Fruit fly (Drosophila melanogaster) whole organism, embryonic: ENCODE results near the gene lawc.

Source experiments
- ATbp ChIP-seq: fragments of 200-800 bp; sonication (Bioruptor generic); optimal IDR thresholded peaks from 2 replicates; lab custom pipeline; 2017; ENCODE audit warnings: missing biosample characterization, mild to moderate bottlenecking, missing genetic modification characterization, missing genetic modification reagents
- Atf-2 ChIP-seq: fragments of 200-800 bp; sonication (Bioruptor generic); optimal IDR thresholded peaks from 2 replicates; lab custom pipeline; 2016; ENCODE audit warnings: missing biosample characterization, missing genetic modification characterization
- Bteb2 ChIP-seq: fragments of 200-800 bp; sonication (Bioruptor generic); optimal IDR thresholded peaks from 2 replicates; lab custom pipeline; 2016; ENCODE audit warnings: missing biosample characterization, missing genetic modification characterization
- CG10274 ChIP-seq: fragments of 200-800 bp; sonication (Bioruptor generic); optimal IDR thresholded peaks from 3 replicates; lab custom pipeline; 2017; ENCODE audit warnings: missing biosample characterization, mild to moderate bottlenecking, missing genetic modification characterization
- CG10979 ChIP-seq: fragments of 200-800 bp; sonication (Bioruptor generic); optimal IDR thresholded peaks from 2 replicates; lab custom pipeline; 2018; ENCODE audit warnings: missing biosample characterization, mild to moderate bottlenecking, missing genetic modification characterization, moderate library complexity
- CG12104 ChIP-seq: fragments of 200-800 bp; sonication (Bioruptor generic); optimal IDR thresholded peaks from 3 replicates; lab custom pipeline; 2016; ENCODE audit warnings: missing biosample characterization, missing genetic modification characterization
- CG13775 ChIP-seq: fragments of 200-800 bp; sonication (Bioruptor generic); optimal IDR thresholded peaks from 3 replicates; lab custom pipeline; 2017; ENCODE audit warnings: missing biosample characterization, mild to moderate bottlenecking, missing genetic modification characterization
- CG14667 ChIP-seq: fragments of 200-800 bp; sonication (Bioruptor generic); IDR thresholded peaks from 2 replicates; pipeline ENCODE4 v1.3.6; 2022; ENCODE audit warnings: missing biosample characterization, missing genetic modification characterization
- CG1529 ChIP-seq: fragments of 200-800 bp; sonication (Bioruptor generic); optimal IDR thresholded peaks from 3 replicates; lab custom pipeline; 2018; ENCODE audit warnings: missing biosample characterization, missing genetic modification characterization
- CG15514 ChIP-seq: fragments of 200-800 bp; sonication (Bioruptor generic); optimal IDR thresholded peaks from 3 replicates; lab custom pipeline; 2017; ENCODE audit warnings: missing biosample characterization, missing genetic modification characterization, mild to moderate bottlenecking, moderate library complexity, missing genetic modification reagents
- CG1647 ChIP-seq: fragments of 200-800 bp; sonication (Bioruptor generic); optimal IDR thresholded peaks from 3 replicates; lab custom pipeline; 2016; ENCODE audit warnings: missing biosample characterization, missing genetic modification characterization
- CG16813 ChIP-seq: fragments of 200-800 bp; sonication (Bioruptor generic); IDR thresholded peaks from 3 replicates; pipeline ENCODE4 v1.3.6; 2022; ENCODE audit warnings: missing biosample characterization, missing genetic modification characterization; ENCODE audit not compliant: partially characterized antibody
- CG17829 ChIP-seq: fragments of 200-800 bp; optimal IDR thresholded peaks from 2 replicates; lab custom pipeline; 2019; ENCODE audit warnings: missing biosample characterization, mild to moderate bottlenecking, missing genetic modification characterization, moderate library complexity
- CG31224 ChIP-seq: fragments of 200-800 bp; sonication (Bioruptor generic); IDR thresholded peaks from 2 replicates; pipeline ENCODE4 v1.3.6; 2022; ENCODE audit warnings: missing biosample characterization, missing genetic modification characterization
- CG31388 ChIP-seq: fragments of 200-800 bp; sonication (Bioruptor generic); optimal IDR thresholded peaks from 2 replicates; lab custom pipeline; 2016; ENCODE audit warnings: missing biosample characterization, missing genetic modification characterization
- CG32532 ChIP-seq: fragments of 200-800 bp; sonication (Bioruptor generic); IDR thresholded peaks from 2 replicates; pipeline ENCODE4 v1.3.6; 2022; ENCODE audit warnings: missing biosample characterization, missing genetic modification characterization
- CG3281 ChIP-seq: fragments of 200-800 bp; sonication (Bioruptor generic); optimal IDR thresholded peaks from 3 replicates; lab custom pipeline; 2017; ENCODE audit warnings: missing biosample characterization, mild to moderate bottlenecking, missing genetic modification characterization
- CG4404 ChIP-seq: fragments of 200-800 bp; sonication (Bioruptor generic); IDR thresholded peaks from 2 replicates; pipeline ENCODE4 v1.3.6; 2022; ENCODE audit warnings: missing biosample characterization, missing genetic modification characterization
- CG4730 ChIP-seq: fragments of 200-800 bp; sonication (Bioruptor generic); IDR thresholded peaks from 2 replicates; pipeline ENCODE4 v1.3.6; 2022; ENCODE audit warnings: missing biosample characterization, missing genetic modification characterization
- CG6272 ChIP-seq: fragments of 200-800 bp; sonication (Bioruptor generic); IDR thresholded peaks from 2 replicates; pipeline ENCODE4 v1.3.6; 2022; ENCODE audit warnings: missing biosample characterization, missing genetic modification characterization
- CG6689 ChIP-seq: fragments of 200-800 bp; sonication (Bioruptor generic); IDR thresholded peaks from 2 replicates; pipeline ENCODE4 v1.3.6; 2022; ENCODE audit warnings: missing biosample characterization, missing genetic modification characterization
- CG6813 ChIP-seq: fragments of 200-800 bp; sonication (Bioruptor generic); optimal IDR thresholded peaks from 2 replicates; lab custom pipeline; 2017; ENCODE audit warnings: missing biosample characterization, missing genetic modification characterization, mild to moderate bottlenecking, moderate library complexity, missing genetic modification reagents
- CG7928 ChIP-seq: fragments of 200-800 bp; sonication (Bioruptor generic); optimal IDR thresholded peaks from 2 replicates; lab custom pipeline; 2017; ENCODE audit warnings: missing biosample characterization, mild to moderate bottlenecking, missing genetic modification characterization
- Dfd ChIP-seq, 2 experiments: fragments of >200 bp; optimal IDR thresholded peaks; 2 replicates each; lab custom pipeline; 2017; ENCODE audit warnings: missing biosample characterization in 2 of 2, missing genetic modification characterization in 2 of 2
- Elba2 ChIP-seq: fragments of 200-800 bp; sonication (Bioruptor generic); optimal IDR thresholded peaks from 3 replicates; lab custom pipeline; 2016; ENCODE audit warnings: missing biosample characterization, missing genetic modification characterization
- Ets97D ChIP-seq: fragments of 200-800 bp; sonication (Bioruptor generic); optimal IDR thresholded peaks from 3 replicates; lab custom pipeline; 2016; ENCODE audit warnings: missing biosample characterization, missing genetic modification characterization
- Fer1 ChIP-seq: fragments of 200-800 bp; sonication (Bioruptor generic); optimal IDR thresholded peaks from 2 replicates; lab custom pipeline; 2017; ENCODE audit warnings: missing biosample characterization, mild to moderate bottlenecking, missing genetic modification characterization
- HLH3B ChIP-seq: fragments of 200-800 bp; sonication (Bioruptor generic); IDR thresholded peaks from 2 replicates; pipeline ENCODE4 v1.3.6; 2022; ENCODE audit warnings: missing biosample characterization, missing genetic modification characterization
- HmgD ChIP-seq: fragments of 200-800 bp; sonication (Bioruptor generic); optimal IDR thresholded peaks from 3 replicates; lab custom pipeline; 2016; ENCODE audit warnings: missing biosample characterization, missing genetic modification characterization
- HmgZ ChIP-seq: fragments of 200-800 bp; sonication (Bioruptor generic); optimal IDR thresholded peaks from 2 replicates; lab custom pipeline; 2018; ENCODE audit warnings: missing biosample characterization, mild to moderate bottlenecking, missing genetic modification characterization
- Lim3 ChIP-seq: fragments of 200-800 bp; sonication (Bioruptor generic); IDR thresholded peaks from 2 replicates; pipeline ENCODE4 v1.3.6; 2022; ENCODE audit warnings: missing biosample characterization, missing genetic modification characterization
- Nf-YB ChIP-seq: fragments of 200-800 bp; sonication (Bioruptor generic); optimal IDR thresholded peaks from 3 replicates; lab custom pipeline; 2019; ENCODE audit warnings: missing biosample characterization, mild to moderate bottlenecking, missing genetic modification characterization, moderate library complexity
- Optix ChIP-seq: fragments of 200-800 bp; sonication (Bioruptor generic); IDR thresholded peaks from 3 replicates; pipeline ENCODE4 v1.3.6; 2022; ENCODE audit warnings: missing biosample characterization, missing genetic modification characterization
- Xbp1 ChIP-seq: fragments of 200-800 bp; sonication (Bioruptor generic); optimal IDR thresholded peaks from 3 replicates; lab custom pipeline; 2016; ENCODE audit warnings: missing biosample characterization, mild to moderate bottlenecking, missing genetic modification characterization
- amos ChIP-seq: fragments of 200-800 bp; sonication (Bioruptor generic); IDR thresholded peaks from 2 replicates; pipeline ENCODE4 v1.3.6; 2022; ENCODE audit warnings: missing biosample characterization, missing genetic modification characterization; ENCODE audit not compliant: partially characterized antibody
- ara ChIP-seq: fragments of 200-800 bp; sonication (Bioruptor generic); IDR thresholded peaks from 2 replicates; pipeline ENCODE4 v1.3.6; 2022; ENCODE audit warnings: missing biosample characterization, missing genetic modification characterization
- fd3F ChIP-seq: fragments of 200-800 bp; sonication (Bioruptor generic); optimal IDR thresholded peaks from 2 replicates; lab custom pipeline; 2018; ENCODE audit warnings: missing biosample characterization, mild to moderate bottlenecking, missing genetic modification characterization, moderate library complexity
- fd96Cb ChIP-seq: fragments of 200-800 bp; sonication (Bioruptor generic); optimal IDR thresholded peaks from 2 replicates; lab custom pipeline; 2018; ENCODE audit warnings: missing biosample characterization, mild to moderate bottlenecking, missing genetic modification characterization, moderate library complexity
- ftz-f1 ChIP-seq: fragments of 200-800 bp; sonication (Bioruptor generic); optimal IDR thresholded peaks from 2 replicates; lab custom pipeline; 2016; ENCODE audit warnings: missing biosample characterization, missing genetic modification characterization
- gro ChIP-seq: fragments of 200-800 bp; sonication (Bioruptor generic); optimal IDR thresholded peaks from 2 replicates; lab custom pipeline; 2016; ENCODE audit warnings: missing biosample characterization, missing genetic modification characterization
- inv ChIP-seq: fragments of 200-800 bp; sonication (Bioruptor generic); IDR thresholded peaks from 2 replicates; pipeline ENCODE4 v1.3.6; 2022; ENCODE audit warnings: missing biosample characterization, missing genetic modification characterization; ENCODE audit not compliant: partially characterized antibody
- knrl ChIP-seq: fragments of 200-800 bp; sonication (Bioruptor generic); IDR thresholded peaks from 3 replicates; pipeline ENCODE4 v1.3.6; 2022; ENCODE audit warnings: missing biosample characterization, missing genetic modification characterization; ENCODE audit not compliant: partially characterized antibody
- mam ChIP-seq: fragments of 200-800 bp; sonication (Bioruptor generic); optimal IDR thresholded peaks from 3 replicates; lab custom pipeline; 2016; ENCODE audit warnings: missing biosample characterization, missing genetic modification characterization
- nau ChIP-seq: fragments of 200-800 bp; sonication (Bioruptor generic); optimal IDR thresholded peaks from 3 replicates; lab custom pipeline; 2017; ENCODE audit warnings: missing biosample characterization, mild to moderate bottlenecking, missing genetic modification characterization, missing genetic modification reagents
- peb ChIP-seq: fragments of 200-800 bp; sonication (Bioruptor generic); IDR thresholded peaks from 2 replicates; pipeline ENCODE4 v1.3.6; 2022; ENCODE audit warnings: missing biosample characterization, missing genetic modification characterization
- phol ChIP-seq: fragments of 200-800 bp; sonication (Bioruptor generic); optimal IDR thresholded peaks from 3 replicates; lab custom pipeline; 2018; ENCODE audit warnings: missing biosample characterization, mild to moderate bottlenecking, missing genetic modification characterization, moderate library complexity
- rib ChIP-seq: fragments of 200-800 bp; sonication (Bioruptor generic); IDR thresholded peaks from 2 replicates; pipeline ENCODE4 v1.3.6; 2022; ENCODE audit warnings: missing biosample characterization, missing genetic modification characterization
- scrt ChIP-seq: fragments of 200-800 bp; sonication (Bioruptor generic); optimal IDR thresholded peaks from 2 replicates; lab custom pipeline; 2018; ENCODE audit warnings: missing biosample characterization, mild to moderate bottlenecking, missing genetic modification characterization, moderate library complexity
- slou ChIP-seq: fragments of 200-800 bp; sonication (Bioruptor generic); optimal IDR thresholded peaks from 3 replicates; lab custom pipeline; 2016; ENCODE audit warnings: missing biosample characterization, missing genetic modification characterization
- tgo ChIP-seq: fragments of 200-800 bp; sonication (Bioruptor generic); IDR thresholded peaks from 3 replicates; pipeline ENCODE4 v1.3.6; 2022; ENCODE audit warnings: missing biosample characterization, missing genetic modification characterization
- tin ChIP-seq: fragments of 200-800 bp; sonication (Bioruptor generic); optimal IDR thresholded peaks from 3 replicates; lab custom pipeline; 2016; ENCODE audit warnings: missing biosample characterization, missing genetic modification characterization
- tll ChIP-seq, 2 experiments: fragments of 200-800 bp in 1 of 2; fragments of >200 bp in 1 of 2; sonication (Bioruptor generic) in 1 of 2; optimal IDR thresholded peaks; 2 replicates each; lab custom pipeline; 2017 to 2019; ENCODE audit warnings: missing biosample characterization in 2 of 2, missing genetic modification characterization in 2 of 2, mild to moderate bottlenecking in 1 of 2, moderate library complexity in 1 of 2

lawc gene

dm6 chrX:8452163-8452562 lies 40.7 kb upstream of the lawc start (continued):
- no peak for TF ChIP-seq Lim3 (GFP tag; lab: Robert Waterston, UW)
- peak; percentile 48; the same call in 2 of the 3 replicates for TF ChIP-seq knrl (GFP tag; lab: Robert Waterston, UW)
- TF ChIP-seq HmgD (GFP tag; lab: Kevin White, UChicago) = no peak
- TF ChIP-seq CG1529 = no peak
- no peak for TF ChIP-seq CG7928 (GFP tag; lab: Kevin White, UChicago)
- no peak for TF ChIP-seq CG31388 (GFP tag; lab: Kevin White, UChicago)
- no peak for TF ChIP-seq gro
- no peak for TF ChIP-seq ATbp
- TF ChIP-seq tin (GFP tag; lab: Kevin White, UChicago) = no peak
- TF ChIP-seq Xbp1 (GFP tag; lab: Kevin White, UChicago) = no peak
- no peak for TF ChIP-seq nau (GFP tag; lab: Kevin White, UChicago)
- TF ChIP-seq CG4404 = no peak
- no peak for TF ChIP-seq ara
- TF ChIP-seq CG15514 (GFP tag; lab: Kevin White, UChicago) = no peak
- no peak for TF ChIP-seq mam (GFP tag; lab: Kevin White, UChicago)
- peak; percentile 99 for TF ChIP-seq CG16813 (GFP tag; lab: Robert Waterston, UW)
- TF ChIP-seq peb = no peak
- TF ChIP-seq CG10979 (tag; lab: Kevin White, UChicago) = no peak
- TF ChIP-seq inv = peak; percentile 82; the same call in 1 of the 2 replicates
- TF ChIP-seq Dfd (GFP tag; optimal IDR thresholded peaks at IDR 0.05; lab: Kevin White, UChicago) = no peak
- TF ChIP-seq CG10274 (GFP tag; lab: Kevin White, UChicago) = no peak
- no peak for TF ChIP-seq fd96Cb
- TF ChIP-seq CG14667 (GFP tag; lab: Robert Waterston, UW) = no peak
- no peak for TF ChIP-seq rib (GFP tag; lab: Robert Waterston, UW)
- TF ChIP-seq Nf-YB (GFP tag; lab: Kevin White, UChicago) = no peak
- no peak for TF ChIP-seq CG31224 (GFP tag; lab: Robert Waterston, UW)
- TF ChIP-seq slou (GFP tag; lab: Kevin White, UChicago) = no peak
- TF ChIP-seq amos (GFP tag; lab: Robert Waterston, UW) = peak; percentile 81
- no peak for TF ChIP-seq tgo (GFP tag; lab: Robert Waterston, UW)
- TF ChIP-seq tll (GFP tag; optimal IDR thresholded peaks at IDR 0.05; lab: Kevin White, UChicago) = no peak
- TF ChIP-seq HLH3B = no peak
- TF ChIP-seq phol (tag; lab: Kevin White, UChicago) = no peak
- no peak for TF ChIP-seq CG17829
- no peak for TF ChIP-seq fd3F
- no peak for TF ChIP-seq CG6813 (GFP tag; lab: Kevin White, UChicago)
- no peak for TF ChIP-seq CG1647 (GFP tag; lab: Kevin White, UChicago)
- TF ChIP-seq Bteb2 = no peak
- TF ChIP-seq CG3281 = no peak
- TF ChIP-seq scrt = no peak
- TF ChIP-seq CG6272 (GFP tag; lab: Robert Waterston, UW) = no peak
- TF ChIP-seq CG32532 (GFP tag; lab: Robert Waterston, UW) = no peak
- no peak for TF ChIP-seq CG4730 (GFP tag; lab: Robert Waterston, UW)
- no peak for TF ChIP-seq CG6689
- TF ChIP-seq Optix (GFP tag; lab: Robert Waterston, UW) = no peak
- no peak for TF ChIP-seq Atf-2 (GFP tag; lab: Kevin White, UChicago)
- no peak for TF ChIP-seq CG13775
- no peak for TF ChIP-seq CG12104 (GFP tag; lab: Kevin White, UChicago)
- TF ChIP-seq Ets97D = no peak
- no peak for TF ChIP-seq ftz-f1
- no peak for TF ChIP-seq Elba2
- TF ChIP-seq HmgZ (tag; lab: Kevin White, UChicago) = no peak
- TF ChIP-seq Fer1 (GFP tag; lab: Kevin White, UChicago) = no peak
